Fruit fly (Drosophila melanogaster) whole organism, embryonic: ENCODE measurements around the gene dnc.
A peak's percentile ranks its signal among the peaks of the same experiment; 100 is the strongest.

Source experiments
- BtbVII ChIP-seq: fragments of 200-800 bp; sonication (Bioruptor generic); optimal IDR thresholded peaks from 3 replicates; lab custom pipeline; 2017; ENCODE audit warnings: missing biosample characterization, mild to moderate bottlenecking, missing genetic modification characterization
- C15 ChIP-seq: fragments of 200-800 bp; sonication (Bioruptor generic); IDR thresholded peaks from 3 replicates; pipeline ENCODE4 v1.3.6; 2022; ENCODE audit warnings: missing biosample characterization, missing genetic modification characterization
- CG10431 ChIP-seq: fragments of 200-800 bp; sonication (Bioruptor generic); optimal IDR thresholded peaks from 3 replicates; lab custom pipeline; 2018; ENCODE audit warnings: missing biosample characterization, mild to moderate bottlenecking, missing genetic modification characterization
- CG10462 ChIP-seq: fragments of 200-800 bp; sonication (Bioruptor generic); optimal IDR thresholded peaks from 2 replicates; lab custom pipeline; 2016; ENCODE audit warnings: missing biosample characterization, missing genetic modification characterization
- CG11085 ChIP-seq: fragments of 200-800 bp; sonication (Bioruptor generic); IDR thresholded peaks from 2 replicates; pipeline ENCODE4 v1.3.6; 2022; ENCODE audit warnings: missing biosample characterization, missing genetic modification characterization
- CG12659 ChIP-seq: fragments of 200-800 bp; sonication (Bioruptor generic); optimal IDR thresholded peaks from 3 replicates; lab custom pipeline; 2017; ENCODE audit warnings: mild to moderate bottlenecking, missing biosample characterization, missing genetic modification reagents, missing genetic modification characterization
- CG13123 ChIP-seq: fragments of 200-800 bp; sonication (Bioruptor generic); optimal IDR thresholded peaks from 2 replicates; lab custom pipeline; 2016; ENCODE audit warnings: missing biosample characterization, missing genetic modification characterization
- CG13775 ChIP-seq: fragments of 200-800 bp; sonication (Bioruptor generic); optimal IDR thresholded peaks from 3 replicates; lab custom pipeline; 2017; ENCODE audit warnings: missing biosample characterization, mild to moderate bottlenecking, missing genetic modification characterization
- CG17359 ChIP-seq: fragments of 200-800 bp; sonication (Bioruptor generic); optimal IDR thresholded peaks from 3 replicates; lab custom pipeline; 2018; ENCODE audit warnings: missing biosample characterization, mild to moderate bottlenecking, missing genetic modification characterization, moderate library complexity
- CG18599 ChIP-seq: fragments of 200-800 bp; sonication (Bioruptor generic); optimal IDR thresholded peaks from 3 replicates; lab custom pipeline; 2017; ENCODE audit warnings: missing biosample characterization, missing genetic modification characterization, mild to moderate bottlenecking, moderate library complexity, missing genetic modification reagents
- CG2120 ChIP-seq: fragments of 200-800 bp; sonication (Bioruptor generic); optimal IDR thresholded peaks from 3 replicates; lab custom pipeline; 2016; ENCODE audit warnings: missing biosample characterization, missing genetic modification characterization
- CG30431 ChIP-seq: fragments of 200-800 bp; sonication (Bioruptor generic); optimal IDR thresholded peaks from 2 replicates; lab custom pipeline; 2017; ENCODE audit warnings: missing biosample characterization, missing genetic modification characterization
- CG32532 ChIP-seq: fragments of 200-800 bp; sonication (Bioruptor generic); IDR thresholded peaks from 2 replicates; pipeline ENCODE4 v1.3.6; 2022; ENCODE audit warnings: missing biosample characterization, missing genetic modification characterization
- CG3281 ChIP-seq: fragments of 200-800 bp; sonication (Bioruptor generic); optimal IDR thresholded peaks from 3 replicates; lab custom pipeline; 2017; ENCODE audit warnings: missing biosample characterization, mild to moderate bottlenecking, missing genetic modification characterization
- CG34376 ChIP-seq: fragments of 200-800 bp; sonication (Bioruptor generic); optimal IDR thresholded peaks from 2 replicates; lab custom pipeline; 2018; ENCODE audit warnings: missing biosample characterization, mild to moderate bottlenecking, missing genetic modification characterization
- CG3847 ChIP-seq: fragments of 200-800 bp; sonication (Bioruptor generic); IDR thresholded peaks from 2 replicates; pipeline ENCODE4 v1.3.6; 2022; ENCODE audit warnings: missing biosample characterization, missing genetic modification characterization
- CG43689 ChIP-seq: fragments of 200-800 bp; sonication (Bioruptor generic); IDR thresholded peaks from 2 replicates; pipeline ENCODE4 v1.3.6; 2022; ENCODE audit warnings: missing biosample characterization, missing genetic modification characterization
- CG5245 ChIP-seq: fragments of 200-800 bp; sonication (Bioruptor generic); optimal IDR thresholded peaks from 3 replicates; lab custom pipeline; 2016; ENCODE audit warnings: missing biosample characterization, missing genetic modification characterization
- CG6254 ChIP-seq: fragments of 200-800 bp; sonication (Bioruptor generic); optimal IDR thresholded peaks from 3 replicates; lab custom pipeline; 2017; ENCODE audit warnings: mild to moderate bottlenecking, missing biosample characterization, missing genetic modification reagents, missing genetic modification characterization
- CG9727 ChIP-seq: fragments of 200-800 bp; sonication (Bioruptor generic); optimal IDR thresholded peaks from 3 replicates; lab custom pipeline; 2017; ENCODE audit warnings: missing biosample characterization, mild to moderate bottlenecking, missing genetic modification characterization
- D19A ChIP-seq: fragments of 200-800 bp; optimal IDR thresholded peaks from 3 replicates; lab custom pipeline; 2019; ENCODE audit warnings: missing biosample characterization, mild to moderate bottlenecking, missing genetic modification characterization, moderate library complexity
- D19B ChIP-seq: fragments of 200-800 bp; sonication (Bioruptor generic); optimal IDR thresholded peaks from 2 replicates; lab custom pipeline; 2017; ENCODE audit warnings: missing biosample characterization, mild to moderate bottlenecking, missing genetic modification characterization
- Dad ChIP-seq: fragments of 200-800 bp; sonication (Bioruptor generic); optimal IDR thresholded peaks from 3 replicates; lab custom pipeline; 2016; ENCODE audit warnings: missing biosample characterization, missing genetic modification characterization
- Dek ChIP-seq: fragments of 200-800 bp; sonication (Bioruptor generic); optimal IDR thresholded peaks from 3 replicates; lab custom pipeline; 2019; ENCODE audit warnings: missing biosample characterization, mild to moderate bottlenecking, missing genetic modification characterization, moderate library complexity
- Gsc ChIP-seq: fragments of 200-800 bp; sonication (Bioruptor generic); IDR thresholded peaks from 2 replicates; pipeline ENCODE4 v1.3.6; 2022; ENCODE audit warnings: missing biosample characterization, missing genetic modification characterization
- Gug ChIP-seq: fragments of 200-800 bp; sonication (Bioruptor generic); IDR thresholded peaks from 4 replicates; pipeline ENCODE4 v1.3.6; 2022; ENCODE audit warnings: missing biosample characterization, missing genetic modification characterization
- H15 ChIP-seq: fragments of 200-800 bp; sonication (Bioruptor generic); IDR thresholded peaks from 3 replicates; pipeline ENCODE4 v1.3.6; 2022; ENCODE audit warnings: missing biosample characterization, missing genetic modification characterization
- HLH4C ChIP-seq: fragments of 200-800 bp; sonication (Bioruptor generic); IDR thresholded peaks from 3 replicates; pipeline ENCODE4 v1.3.6; 2022; ENCODE audit warnings: missing biosample characterization, missing genetic modification characterization; ENCODE audit not compliant: partially characterized antibody
- Ravus ChIP-seq: fragments of 200-800 bp; sonication (Bioruptor generic); IDR thresholded peaks from 2 replicates; pipeline ENCODE4 v1.3.6; 2022; ENCODE audit warnings: missing biosample characterization, missing genetic modification characterization
- Rfx ChIP-seq: fragments of 200-800 bp; sonication (Bioruptor generic); IDR thresholded peaks from 2 replicates; pipeline ENCODE4 v1.3.6; 2022; ENCODE audit warnings: missing biosample characterization, missing genetic modification characterization
- Spps ChIP-seq: fragments of 200-800 bp; sonication (Bioruptor generic); optimal IDR thresholded peaks from 2 replicates; lab custom pipeline; 2018; ENCODE audit warnings: missing biosample characterization, mild to moderate bottlenecking, missing genetic modification characterization
- ac ChIP-seq: fragments of 200-800 bp; sonication (Bioruptor generic); optimal IDR thresholded peaks from 3 replicates; lab custom pipeline; 2017; ENCODE audit warnings: missing biosample characterization, mild to moderate bottlenecking, missing genetic modification characterization
- al ChIP-seq: fragments of 200-800 bp; sonication (Bioruptor generic); IDR thresholded peaks from 2 replicates; pipeline ENCODE4 v1.3.6; 2022; ENCODE audit warnings: missing biosample characterization, missing genetic modification characterization
- ash1 ChIP-seq: fragments of 200-800 bp; sonication (Bioruptor generic); optimal IDR thresholded peaks from 2 replicates; lab custom pipeline; 2018; ENCODE audit warnings: missing biosample characterization, mild to moderate bottlenecking, missing genetic modification characterization
- cad ChIP-seq: fragments of >200 bp; optimal IDR thresholded peaks from 2 replicates; lab custom pipeline; 2017; ENCODE audit warnings: missing biosample characterization, missing genetic modification characterization
- chn ChIP-seq: fragments of 200-800 bp; sonication (Bioruptor generic); optimal IDR thresholded peaks from 2 replicates; lab custom pipeline; 2016; ENCODE audit warnings: missing biosample characterization, missing genetic modification characterization
- crp ChIP-seq, 2 experiments: fragments of 200-800 bp; sonication (Bioruptor generic); optimal IDR thresholded peaks; 2 replicates in 1 of 2; 3 replicates in 1 of 2; lab custom pipeline; 2017; ENCODE audit warnings: missing biosample characterization in 2 of 2, missing genetic modification characterization in 2 of 2, mild to moderate bottlenecking in 1 of 2, moderate library complexity in 1 of 2
- emc ChIP-seq: fragments of 200-800 bp; sonication (Bioruptor generic); optimal IDR thresholded peaks from 2 replicates; lab custom pipeline; 2016; ENCODE audit warnings: missing biosample characterization, missing genetic modification characterization
- esg ChIP-seq: fragments of 200-800 bp; sonication (Bioruptor generic); conservative IDR thresholded peaks from 2 replicates; pipeline ENCODE4 v1.3.6; 2022; ENCODE audit warnings: missing biosample characterization, missing genetic modification characterization
- fu2 ChIP-seq: fragments of 200-800 bp; sonication (Bioruptor generic); optimal IDR thresholded peaks from 2 replicates; lab custom pipeline; 2016; ENCODE audit warnings: missing biosample characterization, missing genetic modification characterization
- gce ChIP-seq: fragments of 200-800 bp; sonication (Bioruptor generic); IDR thresholded peaks from 3 replicates; pipeline ENCODE4 v1.3.6; 2022; ENCODE audit warnings: missing biosample characterization, missing genetic modification characterization
- gt ChIP-seq: fragments of 200-800 bp; sonication (Bioruptor generic); IDR thresholded peaks from 2 replicates; pipeline ENCODE4 v1.3.6; 2022; ENCODE audit warnings: missing biosample characterization, missing genetic modification characterization
- klu ChIP-seq: fragments of 200-800 bp; sonication (Bioruptor generic); IDR thresholded peaks from 2 replicates; pipeline ENCODE4 v1.3.6; 2022; ENCODE audit warnings: missing biosample characterization, missing genetic modification characterization
- luna ChIP-seq: fragments of 200-800 bp; sonication (Bioruptor generic); optimal IDR thresholded peaks from 2 replicates; lab custom pipeline; 2016; ENCODE audit warnings: missing biosample characterization, missing genetic modification characterization
- org-1 ChIP-seq: fragments of 200-800 bp; sonication (Bioruptor generic); optimal IDR thresholded peaks from 2 replicates; lab custom pipeline; 2017; ENCODE audit warnings: missing biosample characterization, missing genetic modification characterization
- scrt ChIP-seq: fragments of 200-800 bp; sonication (Bioruptor generic); optimal IDR thresholded peaks from 2 replicates; lab custom pipeline; 2018; ENCODE audit warnings: missing biosample characterization, mild to moderate bottlenecking, missing genetic modification characterization, moderate library complexity
- slbo ChIP-seq: fragments of 200-800 bp; sonication (Bioruptor generic); IDR thresholded peaks from 2 replicates; pipeline ENCODE4 v1.3.6; 2022; ENCODE audit warnings: missing biosample characterization, missing genetic modification characterization
- tna ChIP-seq: fragments of 200-800 bp; sonication (Bioruptor generic); IDR thresholded peaks from 2 replicates; pipeline ENCODE4 v1.3.6; 2022; ENCODE audit warnings: missing biosample characterization, missing genetic modification characterization; ENCODE audit not compliant: partially characterized antibody
- tx ChIP-seq: fragments of 200-800 bp; sonication (Bioruptor generic); optimal IDR thresholded peaks from 2 replicates; lab custom pipeline; 2016; ENCODE audit warnings: missing biosample characterization, missing genetic modification characterization
- yki ChIP-seq: fragments of >200 bp; optimal IDR thresholded peaks from 3 replicates; lab custom pipeline; 2018

The dnc gene

dm6 chrX:3288909-3289706 lies 112.9 kb downstream of the dnc start (continued):
- TF ChIP-seq CG34376 (GFP tag; lab: Kevin White, UChicago) (no peak), CG5245 (GFP tag; lab: Kevin White, UChicago) (no peak), Dek (peak; percentile 14), CG17359 (tag; lab: Kevin White, UChicago) (peak; percentile 39), CG32532 (GFP tag; lab: Robert Waterston, UW) (0 out of 2 replicates have a peak, but pooled peaks have one; percentile 22), ash1 (GFP tag; lab: Kevin White, UChicago) (no peak), Gug (GFP tag; lab: Robert Waterston, UW) (peak; percentile 33; the same call in 1 of the 4 replicates), CG11085 (0 out of 2 replicates have a peak, but pooled peaks have one; percentile 13), CG13123 (no peak), CG2120 (peak; percentile 33), D19A (tag; lab: Kevin White, UChicago) (peak; percentile 98), ac (GFP tag; lab: Kevin White, UChicago) (no peak), CG3847 (GFP tag; lab: Robert Waterston, UW) (0 out of 2 replicates have a peak, but pooled peaks have one; percentile 15), luna (no peak), yki (lab: Kevin White, UChicago) (no peak), org-1 (GFP tag; lab: Kevin White, UChicago) (peak; percentile 39), al (no peak), fu2 (GFP tag; lab: Kevin White, UChicago) (no peak), CG6254 (peak; percentile 29), gt (no peak), cad (no peak), esg (GFP tag; lab: Robert Waterston, UW) (peak; percentile 30; the same call in 1 of the 2 replicates), CG9727 (GFP tag; lab: Kevin White, UChicago) (no peak), C15 (GFP tag; lab: Robert Waterston, UW) (no peak), H15 (GFP tag; lab: Robert Waterston, UW) (0 out of 3 replicates have a peak, but pooled peaks have one; percentile 6), D19B (GFP tag; lab: Kevin White, UChicago) (no peak), CG10431 (GFP tag; lab: Kevin White, UChicago) (peak; percentile 3), CG43689 (GFP tag; lab: Robert Waterston, UW) (peak; percentile 35; the same call in 1 of the 2 replicates), chn (no peak), Gsc (GFP tag; lab: Robert Waterston, UW) (no peak), scrt (peak; percentile 22), slbo (GFP tag; lab: Robert Waterston, UW) (peak; percentile 53), crp (GFP tag; optimal IDR thresholded peaks at IDR 0.05; lab: Kevin White, UChicago) (no peak), CG10462 (no peak), HLH4C (0 out of 3 replicates have a peak, but pooled peaks have one; percentile 12), gce (GFP tag; lab: Robert Waterston, UW) (0 out of 3 replicates have a peak, but pooled peaks have one; percentile 54), CG13775 (peak; percentile 7), CG12659 (GFP tag; lab: Kevin White, UChicago) (peak; percentile 30), Rfx (0 out of 2 replicates have a peak, but pooled peaks have one; percentile 22), Ravus (no peak), CG18599 (GFP tag; lab: Kevin White, UChicago) (peak; percentile 42), BtbVII (GFP tag; lab: Kevin White, UChicago) (no peak), emc (GFP tag; lab: Kevin White, UChicago) (no peak), CG3281 (GFP tag; lab: Kevin White, UChicago) (peak; percentile 54), klu (GFP tag; lab: Robert Waterston, UW) (no peak), tx (GFP tag; lab: Kevin White, UChicago) (no peak), CG30431 (GFP tag; lab: Kevin White, UChicago) (no peak), tna (no peak), Spps (tag; lab: Kevin White, UChicago) (no peak), Dad (GFP tag; lab: Kevin White, UChicago) (no peak)
